Worm (Caenorhabditis elegans): ENCODE results near the gene rab-6.2.

DNA sequence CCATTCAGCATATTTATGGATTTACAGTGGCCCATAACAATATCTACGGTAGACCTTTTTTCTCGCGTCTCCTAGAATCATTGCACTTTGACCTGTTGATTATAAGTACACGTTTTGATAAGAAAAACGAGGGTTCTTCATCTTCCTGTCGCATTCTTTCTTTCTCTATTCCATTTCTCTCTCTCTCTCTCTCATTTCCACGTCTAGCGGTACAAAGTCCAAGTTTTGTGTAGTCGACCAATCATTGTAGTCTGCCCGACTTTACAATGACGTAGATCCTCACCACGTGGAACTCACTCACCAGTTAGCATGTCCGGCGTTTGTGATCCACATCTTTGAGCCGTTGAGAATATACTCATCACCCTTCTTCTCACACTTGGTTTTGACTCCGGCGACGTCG lies 6.1 kb upstream of the rab-6.2 start:
- TF ChIP-seq die-1 (tag; optimal IDR thresholded peaks at IDR 0.05) (no peak), madf-6 (GFP tag; IDR thresholded peaks at IDR 0.05) (no peak), ama-1 (optimal IDR thresholded peaks at IDR 0.05) (no peak), ama-1 (GFP tag; optimal IDR thresholded peaks at IDR 0.05) (no peak), zfh-2 (GFP tag; conservative IDR thresholded peaks at IDR 0.05) (no peak), chd-7 (tag; optimal IDR thresholded peaks at IDR 0.05) (no peak), lir-1 (GFP tag; conservative IDR thresholded peaks at IDR 0.05) (no peak), nhr-90 (tag; optimal IDR thresholded peaks at IDR 0.05) (no peak), ztf-22 (GFP tag; optimal IDR thresholded peaks at IDR 0.05) (no peak), C06A6.2 (GFP tag; conservative IDR thresholded peaks at IDR 0.05) (no peak), mcd-1 (GFP tag; IDR thresholded peaks at IDR 0.05) (no peak), efl-1 (GFP tag; optimal IDR thresholded peaks at IDR 0.05) (no peak), sptf-2 (GFP tag; optimal IDR thresholded peaks at IDR 0.05) (no peak)

Data from whole organism, young adult.